Worm (Caenorhabditis elegans) whole organism, early embryonic: ENCODE measurements around the gene arrd-10.

Source experiments
- B0310.2 ChIP-seq: sonication (generic microtip); optimal IDR thresholded peaks from 2 replicates; lab custom pipeline; 2016; ENCODE audit warnings: mild to moderate bottlenecking, missing genetic modification characterization, missing compliant biosample characterization
- F13C5.2 ChIP-seq: sonication (generic microtip); optimal IDR thresholded peaks from 2 replicates; lab custom pipeline; 2017; ENCODE audit warnings: mild to moderate bottlenecking, missing genetic modification characterization, inconsistent platforms, missing compliant biosample characterization
- aly-1 ChIP-seq: sonication (generic microtip); optimal IDR thresholded peaks from 2 replicates; lab custom pipeline; 2016; ENCODE audit warnings: missing genetic modification characterization, missing compliant biosample characterization
- ama-1 ChIP-seq: fragments of 150-350 bp; optimal IDR thresholded peaks from 2 replicates; lab custom pipeline; 2014
- ceh-36 ChIP-seq: sonication (generic microtip); optimal IDR thresholded peaks from 2 replicates; lab custom pipeline; 2016; ENCODE audit warnings: missing genetic modification characterization, inconsistent platforms, missing compliant biosample characterization
- flt-1 ChIP-seq: fragments of 200-800 bp; sonication (Bioruptor generic); IDR thresholded peaks from 2 replicates; pipeline ENCODE4 v1.3.6; 2022; ENCODE audit warnings: missing genetic modification characterization, missing compliant biosample characterization
- hmbx-1 ChIP-seq: sonication (generic microtip); optimal IDR thresholded peaks from 2 replicates; lab custom pipeline; 2016; ENCODE audit warnings: mild to moderate bottlenecking, missing genetic modification characterization, missing compliant biosample characterization
- hmg-4 ChIP-seq: fragments of 200-800 bp; sonication (Bioruptor generic); optimal IDR thresholded peaks from 2 replicates; lab custom pipeline; 2018; ENCODE audit warnings: mild to moderate bottlenecking, missing genetic modification characterization, missing compliant biosample characterization
- pes-1 ChIP-seq: fragments of 200-800 bp; sonication (Bioruptor generic); IDR thresholded peaks from 2 replicates; pipeline ENCODE4 v1.3.6; 2022; ENCODE audit warnings: missing genetic modification reagents, missing genetic modification characterization, missing compliant biosample characterization
- tbx-11 ChIP-seq: fragments of 200-800 bp; sonication (Bioruptor generic); IDR thresholded peaks from 2 replicates; pipeline ENCODE4 v1.3.6; 2022; ENCODE audit warnings: missing genetic modification characterization, missing compliant biosample characterization
- tbx-37 ChIP-seq: fragments of 200-800 bp; sonication (Bioruptor generic); conservative IDR thresholded peaks from 2 replicates; pipeline ENCODE4 v1.3.6; 2022; ENCODE audit warnings: missing genetic modification reagents, missing genetic modification characterization, missing compliant biosample characterization

- TF ChIP-seq ama-1 (lab: Kevin White, UChicago) (no peak), ceh-36 (tag; lab: Kevin White, UChicago) (no peak), flt-1 (no peak), pes-1 (GFP tag; lab: Robert Waterston, UW) (no peak), F13C5.2 (no peak), tbx-11 (no peak), aly-1 (tag; lab: Kevin White, UChicago) (no peak), hmg-4 (GFP tag; lab: Kevin White, UChicago) (no peak), hmbx-1 (tag; lab: Kevin White, UChicago) (no peak), B0310.2 (no peak), tbx-37 (GFP tag; lab: Robert Waterston, UW) (no peak)
Observed at ce11 chrII:12953297-12953696, 13.4 kb downstream of the arrd-10 start.
